Worm (Caenorhabditis elegans): ENCODE measurements around the gene T24D5.4.

Gene T24D5.4

DNA sequence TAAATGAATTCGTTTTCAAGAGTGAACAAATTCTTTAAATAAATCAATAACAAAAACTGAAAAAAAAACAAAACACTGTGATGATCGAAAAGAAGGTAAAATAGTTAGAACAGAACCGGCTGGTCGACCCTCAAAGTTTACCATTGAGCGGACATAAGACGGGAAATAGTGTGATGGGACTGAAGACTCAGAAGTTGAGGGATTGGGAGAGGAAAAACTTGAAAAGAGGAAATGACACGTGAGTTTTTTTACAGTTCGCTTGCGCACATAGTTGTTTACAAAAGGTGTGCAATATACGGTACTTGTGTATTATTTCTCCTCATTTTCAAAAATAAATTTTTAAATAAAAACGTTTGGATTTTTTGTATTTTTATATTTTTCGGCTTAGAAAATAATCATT, 46.0 kb downstream of the T24D5.4 start:
- TF ChIP-seq unc-86 (tag; optimal IDR thresholded peaks at IDR 0.05): no peak
- TF ChIP-seq K02D7.2 (tag; optimal IDR thresholded peaks at IDR 0.05): no peak
- TF ChIP-seq unc-3 (GFP tag; conservative IDR thresholded peaks at IDR 0.05): no peak
- no peak for TF ChIP-seq unc-3 (tag; optimal IDR thresholded peaks at IDR 0.05)
- no peak for TF ChIP-seq ceh-18 (tag; optimal IDR thresholded peaks at IDR 0.05)
- TF ChIP-seq unc-55 (GFP tag; optimal IDR thresholded peaks at IDR 0.05): no peak
- no peak for TF ChIP-seq ceh-22 (tag; optimal IDR thresholded peaks at IDR 0.05)
- TF ChIP-seq ahr-1 (tag; optimal IDR thresholded peaks at IDR 0.05): no peak
- no peak for TF ChIP-seq nhr-232 (tag; optimal IDR thresholded peaks at IDR 0.05)
- TF ChIP-seq pros-1 (tag; optimal IDR thresholded peaks at IDR 0.05): no peak
- TF ChIP-seq ceh-24 (tag; optimal IDR thresholded peaks at IDR 0.05): no peak
- no peak for TF ChIP-seq nfya-1 (tag; optimal IDR thresholded peaks at IDR 0.05)
- TF ChIP-seq pha-2 (tag; optimal IDR thresholded peaks at IDR 0.05): no peak
- no peak for TF ChIP-seq sdc-2 (tag; optimal IDR thresholded peaks at IDR 0.05)
- TF ChIP-seq dve-1 (tag; optimal IDR thresholded peaks at IDR 0.05): no peak

DNA sequence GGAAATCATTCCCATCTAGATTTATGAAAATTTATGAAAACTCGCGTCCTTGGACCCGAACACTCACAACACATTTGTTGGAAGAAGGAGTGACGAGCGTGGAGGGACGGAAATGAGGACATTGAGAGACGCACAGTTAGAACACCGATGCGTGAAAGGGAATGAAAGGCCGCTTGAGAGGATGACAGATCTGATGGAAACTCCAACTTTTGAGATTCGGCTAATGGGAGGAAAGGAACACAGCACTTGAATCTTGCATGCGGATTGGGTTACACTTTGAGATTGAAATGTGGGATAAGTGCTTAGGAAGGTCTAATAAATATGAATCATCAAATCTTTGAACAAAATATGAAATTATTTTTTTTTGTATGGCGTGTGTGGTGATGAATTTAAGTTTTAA, 48.9 kb downstream of the T24D5.4 start:
- TF ChIP-seq ceh-48 (tag; optimal IDR thresholded peaks at IDR 0.05) (no peak), pqm-1 (tag; optimal IDR thresholded peaks at IDR 0.05) (no peak), pha-2 (tag; optimal IDR thresholded peaks at IDR 0.05) (no peak), T23F11.4 (GFP tag; optimal IDR thresholded peaks at IDR 0.05) (no peak), Y22D7AL.16 (tag; optimal IDR thresholded peaks at IDR 0.05) (no peak), fkh-10 (GFP tag; optimal IDR thresholded peaks at IDR 0.05) (no peak), ceh-19 (GFP tag; optimal IDR thresholded peaks at IDR 0.05) (no peak), dmd-4 (tag; optimal IDR thresholded peaks at IDR 0.05; ENCODE audit: borderline replicate concordance) (no peak), fkh-6 (tag; optimal IDR thresholded peaks at IDR 0.05) (no peak), eyg-1 (tag; optimal IDR thresholded peaks at IDR 0.05) (no peak), ztf-16 (tag; optimal IDR thresholded peaks at IDR 0.05) (no peak), pat-9 (tag; optimal IDR thresholded peaks at IDR 0.05) (no peak), ceh-14 (tag; optimal IDR thresholded peaks at IDR 0.05) (no peak), dve-1 (tag; optimal IDR thresholded peaks at IDR 0.05) (no peak), K09A11.1 (tag; optimal IDR thresholded peaks at IDR 0.05; ENCODE audit: insufficient read depth) (no peak), fax-1 (tag; optimal IDR thresholded peaks at IDR 0.05) (no peak), nfya-1 (tag; optimal IDR thresholded peaks at IDR 0.05) (no peak), ref-2 (tag; optimal IDR thresholded peaks at IDR 0.05) (no peak), tbx-2 (tag; optimal IDR thresholded peaks at IDR 0.05) (no peak), ceh-45 (GFP tag; IDR thresholded peaks at IDR 0.05) (no peak)

DNA sequence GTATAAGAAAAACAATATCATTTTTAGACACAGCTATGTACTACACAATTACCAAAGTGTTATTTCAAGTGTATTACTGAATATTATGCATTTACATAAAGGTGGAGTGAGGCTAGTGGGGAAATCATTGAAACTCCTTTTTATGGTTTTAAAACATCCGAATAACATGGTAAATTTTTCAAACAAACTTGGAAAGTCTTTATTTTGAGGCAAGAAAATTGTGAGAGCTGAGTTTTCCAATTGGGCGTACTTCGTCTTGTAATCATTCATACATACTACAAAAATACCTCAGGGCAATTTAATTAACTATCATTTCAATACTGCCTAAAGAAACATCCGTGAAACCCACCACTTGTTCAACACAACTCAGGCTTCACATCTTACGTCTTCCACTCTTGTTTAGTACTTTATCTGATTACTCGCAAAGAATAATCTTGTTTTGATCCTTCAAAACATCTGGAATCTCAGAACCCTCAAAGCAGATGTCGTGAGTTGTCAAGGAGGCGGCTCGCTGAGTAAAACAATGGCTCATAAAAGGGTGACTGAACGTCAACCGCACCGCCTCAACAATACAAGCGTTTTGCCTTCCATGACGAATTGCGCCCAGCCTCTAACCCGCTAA, 49.7 kb downstream of the T24D5.4 start, which contains the start of gene zmp-5:
Gene zmp-5 (plus strand): TSS at position 572 of the 622 bp plus-strand sequence.
- no peak for TF ChIP-seq pros-1 (tag; optimal IDR thresholded peaks at IDR 0.05)
- TF ChIP-seq fkh-6 (tag; optimal IDR thresholded peaks at IDR 0.05): no peak
- TF ChIP-seq hlh-13 (GFP tag; optimal IDR thresholded peaks at IDR 0.05): no peak
- no peak for TF ChIP-seq ztf-16 (tag; optimal IDR thresholded peaks at IDR 0.05)
- no peak for TF ChIP-seq sdc-2 (tag; optimal IDR thresholded peaks at IDR 0.05)
- TF ChIP-seq ceh-48 (tag; optimal IDR thresholded peaks at IDR 0.05): no peak
- TF ChIP-seq ceh-9 (tag; optimal IDR thresholded peaks at IDR 0.05): no peak
- TF ChIP-seq odd-2 (tag; optimal IDR thresholded peaks at IDR 0.05): no peak
- no peak for TF ChIP-seq C08G9.2 (tag; optimal IDR thresholded peaks at IDR 0.05)
- TF ChIP-seq hlh-8 (tag; optimal IDR thresholded peaks at IDR 0.05): no peak
- no peak for TF ChIP-seq elt-2 (tag; optimal IDR thresholded peaks at IDR 0.05)
- TF ChIP-seq unc-3 (GFP tag; conservative IDR thresholded peaks at IDR 0.05): no peak
- no peak for TF ChIP-seq unc-3 (tag; optimal IDR thresholded peaks at IDR 0.05)
- TF ChIP-seq unc-86 (tag; optimal IDR thresholded peaks at IDR 0.05): no peak
- no peak for TF ChIP-seq hlh-15 (tag; optimal IDR thresholded peaks at IDR 0.05)
- no peak for TF ChIP-seq pag-3 (tag; optimal IDR thresholded peaks at IDR 0.05; ENCODE audit: borderline replicate concordance)
